Fruit fly (Drosophila melanogaster) whole organism, embryonic: ENCODE data around the gene Sym.

Experiments used
- Abd-B ChIP-seq: fragments of 200-800 bp; sonication (Bioruptor generic); optimal IDR thresholded peaks from 2 replicates; lab custom pipeline; 2018; ENCODE audit warnings: missing biosample characterization, mild to moderate bottlenecking, missing genetic modification characterization, moderate library complexity
- BEAF-32 ChIP-seq: fragments of 200-800 bp; sonication (Bioruptor generic); optimal IDR thresholded peaks from 3 replicates; lab custom pipeline; 2017; ENCODE audit warnings: missing biosample characterization, missing genetic modification characterization, mild to moderate bottlenecking, moderate library complexity, missing genetic modification reagents
- CG11456 ChIP-seq: fragments of 200-800 bp; sonication (Bioruptor generic); IDR thresholded peaks from 3 replicates; pipeline ENCODE4 v1.3.6; 2022; ENCODE audit warnings: missing biosample characterization, missing genetic modification characterization
- CG11504 ChIP-seq: fragments of 200-800 bp; sonication (Bioruptor generic); optimal IDR thresholded peaks from 3 replicates; lab custom pipeline; 2019; ENCODE audit warnings: missing biosample characterization, mild to moderate bottlenecking, missing genetic modification characterization, moderate library complexity
- CG12219 ChIP-seq: fragments of 200-800 bp; sonication (Bioruptor generic); optimal IDR thresholded peaks from 3 replicates; lab custom pipeline; 2018; ENCODE audit warnings: missing biosample characterization, mild to moderate bottlenecking, missing genetic modification characterization
- CG13287 ChIP-seq: fragments of 200-800 bp; sonication (Bioruptor generic); IDR thresholded peaks from 2 replicates; pipeline ENCODE4 v1.3.6; 2022; ENCODE audit warnings: missing biosample characterization, missing genetic modification characterization; ENCODE audit not compliant: partially characterized antibody
- CG14050 ChIP-seq: fragments of 200-800 bp; sonication (Bioruptor generic); IDR thresholded peaks from 3 replicates; pipeline ENCODE4 v1.3.6; 2022; ENCODE audit warnings: missing biosample characterization, missing genetic modification characterization
- CG1529 ChIP-seq: fragments of 200-800 bp; sonication (Bioruptor generic); optimal IDR thresholded peaks from 3 replicates; lab custom pipeline; 2018; ENCODE audit warnings: missing biosample characterization, missing genetic modification characterization
- CG15601 ChIP-seq: fragments of 200-800 bp; sonication (Bioruptor generic); optimal IDR thresholded peaks from 3 replicates; lab custom pipeline; 2019; ENCODE audit warnings: missing biosample characterization, mild to moderate bottlenecking, missing genetic modification characterization, moderate library complexity
- CG16779 ChIP-seq: fragments of 200-800 bp; sonication (Bioruptor generic); IDR thresholded peaks from 2 replicates; pipeline ENCODE4 v1.3.6; 2022; ENCODE audit warnings: missing biosample characterization, missing genetic modification characterization
- CG17802 ChIP-seq: fragments of 200-800 bp; sonication (Bioruptor generic); optimal IDR thresholded peaks from 2 replicates; lab custom pipeline; 2018; ENCODE audit warnings: missing biosample characterization, mild to moderate bottlenecking, missing genetic modification characterization, moderate library complexity
- CG18262 ChIP-seq: fragments of 200-800 bp; optimal IDR thresholded peaks from 3 replicates; lab custom pipeline; 2019; ENCODE audit warnings: missing biosample characterization, mild to moderate bottlenecking, missing genetic modification characterization, moderate library complexity
- CG32532 ChIP-seq: fragments of 200-800 bp; sonication (Bioruptor generic); IDR thresholded peaks from 2 replicates; pipeline ENCODE4 v1.3.6; 2022; ENCODE audit warnings: missing biosample characterization, missing genetic modification characterization
- CG33557 ChIP-seq: fragments of 200-800 bp; sonication (Bioruptor generic); optimal IDR thresholded peaks from 2 replicates; lab custom pipeline; 2019; ENCODE audit warnings: missing biosample characterization, mild to moderate bottlenecking, missing genetic modification characterization, moderate library complexity
- CG34224 ChIP-seq: fragments of 200-800 bp; sonication (Bioruptor generic); IDR thresholded peaks from 3 replicates; pipeline ENCODE4 v1.3.6; 2022; ENCODE audit warnings: missing biosample characterization, missing genetic modification characterization; ENCODE audit not compliant: partially characterized antibody
- CG43689 ChIP-seq: fragments of 200-800 bp; sonication (Bioruptor generic); IDR thresholded peaks from 2 replicates; pipeline ENCODE4 v1.3.6; 2022; ENCODE audit warnings: missing biosample characterization, missing genetic modification characterization
- CG5180 ChIP-seq: fragments of 200-800 bp; sonication (Bioruptor generic); optimal IDR thresholded peaks from 3 replicates; lab custom pipeline; 2017; ENCODE audit warnings: missing biosample characterization, missing genetic modification characterization, mild to moderate bottlenecking, moderate library complexity, missing genetic modification reagents
- CG5953 ChIP-seq: fragments of 200-800 bp; sonication (Bioruptor generic); IDR thresholded peaks from 2 replicates; pipeline ENCODE4 v1.3.6; 2022; ENCODE audit warnings: missing biosample characterization, missing genetic modification characterization
- CG8765 ChIP-seq: fragments of 200-800 bp; sonication (Bioruptor generic); IDR thresholded peaks from 2 replicates; pipeline ENCODE4 v1.3.6; 2022; ENCODE audit warnings: missing biosample characterization, missing genetic modification characterization
- CoRest ChIP-seq: fragments of 200-800 bp; sonication (Bioruptor generic); optimal IDR thresholded peaks from 3 replicates; lab custom pipeline; 2018; ENCODE audit warnings: missing biosample characterization, mild to moderate bottlenecking, missing genetic modification characterization, moderate library complexity
- Dbx ChIP-seq: fragments of 200-800 bp; sonication (Bioruptor generic); IDR thresholded peaks from 3 replicates; pipeline ENCODE4 v1.3.6; 2022; ENCODE audit warnings: missing biosample characterization, missing genetic modification characterization
- E2f2 ChIP-seq: fragments of 200-800 bp; sonication (Bioruptor generic); IDR thresholded peaks from 2 replicates; pipeline ENCODE4 v1.3.6; 2022; ENCODE audit warnings: missing biosample characterization, missing genetic modification characterization
- Ets97D ChIP-seq: fragments of 200-800 bp; sonication (Bioruptor generic); optimal IDR thresholded peaks from 3 replicates; lab custom pipeline; 2016; ENCODE audit warnings: missing biosample characterization, missing genetic modification characterization
- H2.0 ChIP-seq: fragments of 200-800 bp; sonication (Bioruptor generic); IDR thresholded peaks from 2 replicates; pipeline ENCODE4 v1.3.6; 2022; ENCODE audit warnings: missing biosample characterization, missing genetic modification characterization
- Hr3 ChIP-seq: fragments of 200-800 bp; sonication (Bioruptor generic); optimal IDR thresholded peaks from 3 replicates; lab custom pipeline; 2016; ENCODE audit warnings: missing biosample characterization, missing genetic modification characterization
- Lim3 ChIP-seq: fragments of 200-800 bp; sonication (Bioruptor generic); IDR thresholded peaks from 2 replicates; pipeline ENCODE4 v1.3.6; 2022; ENCODE audit warnings: missing biosample characterization, missing genetic modification characterization
- MTF-1 ChIP-seq: fragments of 200-800 bp; sonication (Bioruptor generic); optimal IDR thresholded peaks from 2 replicates; lab custom pipeline; 2018; ENCODE audit warnings: missing biosample characterization, mild to moderate bottlenecking, missing genetic modification characterization, borderline replicate concordance
- Ravus ChIP-seq: fragments of 200-800 bp; sonication (Bioruptor generic); IDR thresholded peaks from 2 replicates; pipeline ENCODE4 v1.3.6; 2022; ENCODE audit warnings: missing biosample characterization, missing genetic modification characterization
- Scr ChIP-seq: fragments of 200-800 bp; sonication (Bioruptor generic); IDR thresholded peaks from 2 replicates; pipeline ENCODE4 v1.3.6; 2022; ENCODE audit warnings: missing biosample characterization, missing genetic modification characterization; ENCODE audit not compliant: partially characterized antibody
- Ssrp ChIP-seq: fragments of 200-800 bp; sonication (Bioruptor generic); optimal IDR thresholded peaks from 2 replicates; lab custom pipeline; 2018; ENCODE audit warnings: missing biosample characterization, mild to moderate bottlenecking, missing genetic modification characterization, moderate library complexity
- Vsx1 ChIP-seq: fragments of 200-800 bp; sonication (Bioruptor generic); optimal IDR thresholded peaks from 2 replicates; lab custom pipeline; 2017; ENCODE audit warnings: missing biosample characterization, mild to moderate bottlenecking, missing genetic modification characterization, missing genetic modification reagents
- az2 ChIP-seq: fragments of 200-800 bp; sonication (Bioruptor generic); optimal IDR thresholded peaks from 3 replicates; lab custom pipeline; 2016; ENCODE audit warnings: missing biosample characterization, missing genetic modification characterization
- crol ChIP-seq: fragments of 200-800 bp; sonication (Bioruptor generic); IDR thresholded peaks from 2 replicates; pipeline ENCODE4 v1.3.6; 2022; ENCODE audit warnings: missing biosample characterization, missing genetic modification characterization
- cwo ChIP-seq: fragments of 200-800 bp; sonication (Bioruptor generic); optimal IDR thresholded peaks from 3 replicates; lab custom pipeline; 2017; ENCODE audit warnings: missing biosample characterization, missing genetic modification characterization, mild to moderate bottlenecking, moderate library complexity, missing genetic modification reagents
- dimm ChIP-seq: fragments of 200-800 bp; sonication (Bioruptor generic); IDR thresholded peaks from 2 replicates; pipeline ENCODE4 v1.3.6; 2022; ENCODE audit warnings: missing biosample characterization, missing genetic modification characterization
- exex ChIP-seq: fragments of 200-800 bp; sonication (Bioruptor generic); optimal IDR thresholded peaks from 4 replicates; lab custom pipeline; 2018; ENCODE audit warnings: missing biosample characterization, mild to moderate bottlenecking, missing genetic modification characterization, moderate library complexity
- eyg ChIP-seq: fragments of 200-800 bp; sonication (Bioruptor generic); optimal IDR thresholded peaks from 3 replicates; lab custom pipeline; 2016; ENCODE audit warnings: missing biosample characterization, missing genetic modification characterization
- fu2 ChIP-seq: fragments of 200-800 bp; sonication (Bioruptor generic); optimal IDR thresholded peaks from 2 replicates; lab custom pipeline; 2016; ENCODE audit warnings: missing biosample characterization, missing genetic modification characterization
- h ChIP-seq: fragments of >200 bp; optimal IDR thresholded peaks from 2 replicates; lab custom pipeline; 2017
- her ChIP-seq: fragments of 200-800 bp; sonication (Bioruptor generic); optimal IDR thresholded peaks from 2 replicates; lab custom pipeline; 2016; ENCODE audit warnings: missing biosample characterization, missing genetic modification characterization
- ken ChIP-seq: fragments of 200-800 bp; sonication (Bioruptor generic); IDR thresholded peaks from 3 replicates; pipeline ENCODE4 v1.3.6; 2022; ENCODE audit warnings: missing biosample characterization, missing genetic modification characterization
- mld ChIP-seq: fragments of 200-800 bp; sonication (Bioruptor generic); IDR thresholded peaks from 3 replicates; pipeline ENCODE4 v1.3.6; 2022; ENCODE audit warnings: missing biosample characterization, missing genetic modification characterization; ENCODE audit not compliant: partially characterized antibody
- p53 ChIP-seq: fragments of 200-800 bp; sonication (Bioruptor generic); optimal IDR thresholded peaks from 2 replicates; lab custom pipeline; 2016; ENCODE audit warnings: missing biosample characterization, missing genetic modification characterization
- peb ChIP-seq: fragments of 200-800 bp; sonication (Bioruptor generic); IDR thresholded peaks from 2 replicates; pipeline ENCODE4 v1.3.6; 2022; ENCODE audit warnings: missing biosample characterization, missing genetic modification characterization
- ranshi ChIP-seq: fragments of 200-800 bp; sonication (Bioruptor generic); IDR thresholded peaks from 2 replicates; pipeline ENCODE4 v1.3.6; 2022; ENCODE audit warnings: missing biosample characterization, missing genetic modification characterization
- run ChIP-seq: fragments of 200-800 bp; sonication (Bioruptor generic); optimal IDR thresholded peaks from 3 replicates; lab custom pipeline; 2018; ENCODE audit warnings: missing biosample characterization, mild to moderate bottlenecking, missing genetic modification characterization
- sr ChIP-seq: fragments of 200-800 bp; sonication (Bioruptor generic); IDR thresholded peaks from 3 replicates; pipeline ENCODE4 v1.3.6; 2022; ENCODE audit warnings: missing biosample characterization, missing genetic modification characterization
- tgo ChIP-seq: fragments of 200-800 bp; sonication (Bioruptor generic); IDR thresholded peaks from 3 replicates; pipeline ENCODE4 v1.3.6; 2022; ENCODE audit warnings: missing biosample characterization, missing genetic modification characterization
- tin ChIP-seq: fragments of 200-800 bp; sonication (Bioruptor generic); optimal IDR thresholded peaks from 3 replicates; lab custom pipeline; 2016; ENCODE audit warnings: missing biosample characterization, missing genetic modification characterization

Sym gene

DNA sequence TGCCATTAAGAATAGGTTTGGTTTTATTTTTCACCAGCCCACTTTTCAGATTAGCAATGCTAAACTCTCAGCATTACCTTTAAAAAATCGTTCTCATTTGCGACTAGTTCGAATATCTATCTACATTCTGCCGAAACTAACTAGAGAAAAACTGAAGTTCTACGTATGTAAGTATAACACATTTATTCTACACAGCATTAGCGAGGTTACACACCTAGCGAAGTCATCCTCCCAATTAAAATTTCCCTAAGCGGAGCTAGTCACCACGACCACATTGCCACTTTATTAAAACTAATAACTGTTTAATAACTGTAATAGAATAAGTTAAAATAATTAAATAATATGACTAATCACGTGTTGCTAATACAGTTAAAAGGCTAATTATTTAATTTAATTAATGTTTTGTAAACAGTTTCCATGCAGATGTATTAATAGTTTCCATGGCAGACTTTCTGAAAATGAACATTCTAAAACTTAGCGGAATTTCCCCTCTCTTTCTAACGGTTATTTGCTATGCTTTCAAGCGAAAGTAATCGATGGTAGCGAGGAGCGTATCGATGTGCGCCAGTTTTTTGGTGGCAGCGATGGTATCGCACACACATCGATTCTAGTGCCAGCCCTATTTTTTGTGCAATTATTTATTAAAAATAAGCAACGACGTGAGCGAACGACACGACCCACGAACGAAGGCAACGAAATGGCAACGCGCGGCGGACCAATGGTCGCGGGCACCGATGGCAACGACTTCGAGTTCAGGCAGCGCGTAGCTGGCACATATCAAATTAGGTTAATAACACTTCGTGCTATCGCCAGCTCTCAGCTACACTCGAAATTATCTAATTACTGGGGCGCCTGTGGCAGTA is 36.7 kb upstream of the Sym start, which contains the start of gene jagn (continued):
- peak; percentile 44; the same call in 1 of the 2 replicates for TF ChIP-seq E2f2 (GFP tag; lab: Robert Waterston, UW)
- TF ChIP-seq BEAF-32 (GFP tag; lab: Kevin White, UChicago): peak; percentile 100
- peak; percentile 99 for TF ChIP-seq mld
- TF ChIP-seq tgo (GFP tag; lab: Robert Waterston, UW): peak; percentile 40; the same call in 2 of the 3 replicates
- TF ChIP-seq CG11456 (GFP tag; lab: Robert Waterston, UW): peak; percentile 88
- no peak; the same call in 1 of the 2 replicates for TF ChIP-seq crol (GFP tag; lab: Robert Waterston, UW)
- TF ChIP-seq fu2 (GFP tag; lab: Kevin White, UChicago): peak; percentile 41
- no peak for TF ChIP-seq run (tag; lab: Kevin White, UChicago)
- peak; percentile 45 for TF ChIP-seq Hr3
- peak; percentile 13 for TF ChIP-seq Ssrp (tag; lab: Kevin White, UChicago)
- peak; percentile 48; the same call in 2 of the 3 replicates for TF ChIP-seq ken (GFP tag; lab: Robert Waterston, UW)
- no peak for TF ChIP-seq CG1529 (GFP tag; lab: Kevin White, UChicago)
- TF ChIP-seq H2.0: peak; percentile 73
- TF ChIP-seq CG11504 (tag; lab: Kevin White, UChicago): no peak
- peak; percentile 23 for TF ChIP-seq CG33557 (GFP tag; lab: Kevin White, UChicago)
- peak; percentile 66 for TF ChIP-seq Abd-B (GFP tag; lab: Kevin White, UChicago)
- TF ChIP-seq MTF-1: peak; percentile 65
- peak; percentile 49 for TF ChIP-seq CG18262 (tag; lab: Kevin White, UChicago)
- TF ChIP-seq CoRest (tag; lab: Kevin White, UChicago): peak; percentile 82
- no peak for TF ChIP-seq eyg (GFP tag; lab: Kevin White, UChicago)
- peak; percentile 54 for TF ChIP-seq her
- peak; percentile 98 for TF ChIP-seq CG34224
- TF ChIP-seq p53 (GFP tag; lab: Kevin White, UChicago): peak; percentile 14
- peak; percentile 51 for TF ChIP-seq az2 (GFP tag; lab: Kevin White, UChicago)
- no peak for TF ChIP-seq Ravus (GFP tag; lab: Robert Waterston, UW)
- no peak for TF ChIP-seq peb (GFP tag; lab: Robert Waterston, UW)
- TF ChIP-seq Lim3 (GFP tag; lab: Robert Waterston, UW): no peak
- peak; percentile 17 for TF ChIP-seq Vsx1 (GFP tag; lab: Kevin White, UChicago)
- peak; percentile 99 for TF ChIP-seq Scr (GFP tag; lab: Robert Waterston, UW)
- TF ChIP-seq cwo: no peak
- TF ChIP-seq CG32532: peak; percentile 75
- TF ChIP-seq CG13287: peak; percentile 99
- TF ChIP-seq Dbx: peak; percentile 83
- TF ChIP-seq ranshi (GFP tag; lab: Robert Waterston, UW): peak; percentile 70
- TF ChIP-seq exex (tag; lab: Kevin White, UChicago): peak; percentile 34
- peak; percentile 50; the same call in 1 of the 2 replicates for TF ChIP-seq CG5953
- TF ChIP-seq CG43689 (GFP tag; lab: Robert Waterston, UW): no peak
- peak; percentile 57; the same call in 1 of the 2 replicates for TF ChIP-seq CG8765 (GFP tag; lab: Robert Waterston, UW)
- no peak; the same call in 2 of the 3 replicates for TF ChIP-seq CG14050 (GFP tag; lab: Robert Waterston, UW)
- peak; percentile 21 for TF ChIP-seq CG12219 (GFP tag; lab: Kevin White, UChicago)
- TF ChIP-seq tin (GFP tag; lab: Kevin White, UChicago): peak; percentile 58
- 0 out of 2 replicates have a peak, but pooled peaks have one; percentile 27 for TF ChIP-seq CG16779 (GFP tag; lab: Robert Waterston, UW)
- peak; percentile 53 for TF ChIP-seq CG15601 (tag; lab: Kevin White, UChicago)
- TF ChIP-seq h (lab: Kevin White, UChicago): no peak
- peak; percentile 97 for TF ChIP-seq Ets97D (GFP tag; lab: Kevin White, UChicago)
- no peak for TF ChIP-seq sr (GFP tag; lab: Robert Waterston, UW)
- no peak for TF ChIP-seq CG5180
- peak; percentile 36 for TF ChIP-seq CG17802
- no peak for TF ChIP-seq dimm (GFP tag; lab: Robert Waterston, UW)
